Fruit fly (Drosophila melanogaster) whole organism, embryonic: ENCODE measurements around the gene CG43120.

Experiments
- BEAF-32 ChIP-seq: fragments of 200-800 bp; sonication (Bioruptor generic); optimal IDR thresholded peaks from 3 replicates; lab custom pipeline; 2017; ENCODE audit warnings: missing biosample characterization, missing genetic modification characterization, mild to moderate bottlenecking, moderate library complexity, missing genetic modification reagents
- Blimp-1 ChIP-seq: fragments of 200-800 bp; sonication (Bioruptor generic); optimal IDR thresholded peaks from 3 replicates; lab custom pipeline; 2018; ENCODE audit warnings: missing biosample characterization, missing genetic modification characterization, mild to moderate bottlenecking, moderate library complexity, missing genetic modification reagents
- C15 ChIP-seq: fragments of 200-800 bp; sonication (Bioruptor generic); IDR thresholded peaks from 3 replicates; pipeline ENCODE4 v1.3.6; 2022; ENCODE audit warnings: missing biosample characterization, missing genetic modification characterization
- CG11696 ChIP-seq: fragments of 200-800 bp; sonication (Bioruptor generic); IDR thresholded peaks from 2 replicates; pipeline ENCODE4 v1.3.6; 2022; ENCODE audit warnings: missing biosample characterization, missing genetic modification characterization
- CG12104 ChIP-seq: fragments of 200-800 bp; sonication (Bioruptor generic); optimal IDR thresholded peaks from 3 replicates; lab custom pipeline; 2016; ENCODE audit warnings: missing biosample characterization, missing genetic modification characterization
- CG12219 ChIP-seq: fragments of 200-800 bp; sonication (Bioruptor generic); optimal IDR thresholded peaks from 3 replicates; lab custom pipeline; 2018; ENCODE audit warnings: missing biosample characterization, mild to moderate bottlenecking, missing genetic modification characterization
- CG12236 ChIP-seq: fragments of 200-800 bp; sonication (Bioruptor generic); optimal IDR thresholded peaks from 2 replicates; lab custom pipeline; 2016; ENCODE audit warnings: missing biosample characterization, missing genetic modification characterization
- CG12744 ChIP-seq: fragments of 200-800 bp; sonication (Bioruptor generic); optimal IDR thresholded peaks from 2 replicates; lab custom pipeline; 2016; ENCODE audit warnings: missing biosample characterization, missing genetic modification characterization
- CG13775 ChIP-seq: fragments of 200-800 bp; sonication (Bioruptor generic); optimal IDR thresholded peaks from 3 replicates; lab custom pipeline; 2017; ENCODE audit warnings: missing biosample characterization, mild to moderate bottlenecking, missing genetic modification characterization
- CG15269 ChIP-seq: fragments of 200-800 bp; sonication (Bioruptor generic); optimal IDR thresholded peaks from 2 replicates; lab custom pipeline; 2018; ENCODE audit warnings: missing biosample characterization, mild to moderate bottlenecking, missing genetic modification characterization, moderate library complexity
- CG1603 ChIP-seq: fragments of 200-800 bp; sonication (Bioruptor generic); optimal IDR thresholded peaks from 2 replicates; lab custom pipeline; 2019; ENCODE audit warnings: missing biosample characterization, mild to moderate bottlenecking, missing genetic modification characterization, moderate library complexity
- CG18011 ChIP-seq: fragments of 200-800 bp; sonication (Bioruptor generic); optimal IDR thresholded peaks from 2 replicates; lab custom pipeline; 2017; ENCODE audit warnings: missing biosample characterization, missing genetic modification characterization, mild to moderate bottlenecking, moderate library complexity, missing genotype
- CG30403 ChIP-seq: fragments of 200-800 bp; sonication (Bioruptor generic); optimal IDR thresholded peaks from 3 replicates; lab custom pipeline; 2016; ENCODE audit warnings: missing biosample characterization, missing genetic modification characterization
- CG34376 ChIP-seq: fragments of 200-800 bp; sonication (Bioruptor generic); optimal IDR thresholded peaks from 2 replicates; lab custom pipeline; 2018; ENCODE audit warnings: missing biosample characterization, mild to moderate bottlenecking, missing genetic modification characterization
- CG34422 ChIP-seq: fragments of 200-800 bp; sonication (Bioruptor generic); IDR thresholded peaks from 3 replicates; pipeline ENCODE4 v1.3.6; 2022; ENCODE audit warnings: missing biosample characterization, missing genetic modification characterization
- CG42726 ChIP-seq: fragments of 200-800 bp; sonication (Bioruptor generic); IDR thresholded peaks from 2 replicates; pipeline ENCODE4 v1.3.6; 2022; ENCODE audit warnings: missing biosample characterization, missing genetic modification characterization; ENCODE audit not compliant: partially characterized antibody
- CG6175 ChIP-seq: fragments of 200-800 bp; sonication (Bioruptor generic); IDR thresholded peaks from 3 replicates; pipeline ENCODE4 v1.3.6; 2022; ENCODE audit warnings: missing biosample characterization, missing genetic modification characterization
- CG6654 ChIP-seq: fragments of 200-800 bp; sonication (Bioruptor generic); optimal IDR thresholded peaks from 2 replicates; lab custom pipeline; 2017; ENCODE audit warnings: missing biosample characterization, mild to moderate bottlenecking, missing genetic modification characterization
- CG7745 ChIP-seq: fragments of 200-800 bp; sonication (Bioruptor generic); optimal IDR thresholded peaks from 2 replicates; lab custom pipeline; 2018; ENCODE audit warnings: missing biosample characterization, mild to moderate bottlenecking, missing genetic modification characterization, moderate library complexity
- CG8944 ChIP-seq: fragments of 200-800 bp; sonication (Bioruptor generic); optimal IDR thresholded peaks from 3 replicates; lab custom pipeline; 2016; ENCODE audit warnings: missing biosample characterization, missing genetic modification characterization
- Dad ChIP-seq: fragments of 200-800 bp; sonication (Bioruptor generic); optimal IDR thresholded peaks from 3 replicates; lab custom pipeline; 2016; ENCODE audit warnings: missing biosample characterization, missing genetic modification characterization
- Drgx ChIP-seq: fragments of 200-800 bp; sonication (Bioruptor generic); IDR thresholded peaks from 2 replicates; pipeline ENCODE4 v1.3.6; 2022; ENCODE audit warnings: missing biosample characterization, missing genetic modification characterization
- H15 ChIP-seq: fragments of 200-800 bp; sonication (Bioruptor generic); IDR thresholded peaks from 3 replicates; pipeline ENCODE4 v1.3.6; 2022; ENCODE audit warnings: missing biosample characterization, missing genetic modification characterization
- MBD-R2 ChIP-seq: fragments of 200-800 bp; sonication (Bioruptor generic); IDR thresholded peaks from 2 replicates; pipeline ENCODE4 v1.3.6; 2022; ENCODE audit warnings: missing biosample characterization, missing genetic modification characterization
- MTF-1 ChIP-seq: fragments of 200-800 bp; sonication (Bioruptor generic); optimal IDR thresholded peaks from 2 replicates; lab custom pipeline; 2018; ENCODE audit warnings: missing biosample characterization, mild to moderate bottlenecking, missing genetic modification characterization, borderline replicate concordance
- Max ChIP-seq: fragments of 200-800 bp; sonication (Bioruptor generic); optimal IDR thresholded peaks from 2 replicates; lab custom pipeline; 2016; ENCODE audit warnings: missing biosample characterization, mild to moderate bottlenecking, missing genetic modification characterization
- Mrtf ChIP-seq: fragments of 200-800 bp; sonication (Bioruptor generic); IDR thresholded peaks from 3 replicates; pipeline ENCODE4 v1.3.6; 2022; ENCODE audit warnings: missing biosample characterization, missing genetic modification characterization
- Oli ChIP-seq: fragments of 200-800 bp; sonication (Bioruptor generic); optimal IDR thresholded peaks from 2 replicates; lab custom pipeline; 2018; ENCODE audit warnings: missing biosample characterization, mild to moderate bottlenecking, missing genetic modification characterization, moderate library complexity
- Poxn ChIP-seq: fragments of 200-800 bp; sonication (Bioruptor generic); IDR thresholded peaks from 2 replicates; pipeline ENCODE4 v1.3.6; 2022; ENCODE audit warnings: missing biosample characterization, missing genetic modification characterization
- Side ChIP-seq: fragments of 200-800 bp; sonication (Bioruptor generic); optimal IDR thresholded peaks from 2 replicates; lab custom pipeline; 2016; ENCODE audit warnings: missing biosample characterization, missing genetic modification characterization
- Usf ChIP-seq: fragments of 200-800 bp; sonication (Bioruptor generic); optimal IDR thresholded peaks from 2 replicates; lab custom pipeline; 2017; ENCODE audit warnings: missing genotype, missing biosample characterization, missing genetic modification characterization
- Vsx1 ChIP-seq: fragments of 200-800 bp; sonication (Bioruptor generic); optimal IDR thresholded peaks from 2 replicates; lab custom pipeline; 2017; ENCODE audit warnings: missing biosample characterization, mild to moderate bottlenecking, missing genetic modification characterization, missing genetic modification reagents
- al ChIP-seq: fragments of 200-800 bp; sonication (Bioruptor generic); IDR thresholded peaks from 2 replicates; pipeline ENCODE4 v1.3.6; 2022; ENCODE audit warnings: missing biosample characterization, missing genetic modification characterization
- amos ChIP-seq: fragments of 200-800 bp; sonication (Bioruptor generic); IDR thresholded peaks from 2 replicates; pipeline ENCODE4 v1.3.6; 2022; ENCODE audit warnings: missing biosample characterization, missing genetic modification characterization; ENCODE audit not compliant: partially characterized antibody
- ato ChIP-seq: fragments of 200-800 bp; sonication (Bioruptor generic); IDR thresholded peaks from 2 replicates; pipeline ENCODE4 v1.3.6; 2022; ENCODE audit warnings: missing biosample characterization, missing genetic modification characterization; ENCODE audit not compliant: partially characterized antibody
- ci ChIP-seq: fragments of 200-800 bp; sonication (Bioruptor generic); IDR thresholded peaks from 3 replicates; pipeline ENCODE4 v1.3.6; 2022; ENCODE audit warnings: missing biosample characterization, missing genetic modification characterization
- crc ChIP-seq: fragments of 200-800 bp; sonication (Bioruptor generic); optimal IDR thresholded peaks from 2 replicates; lab custom pipeline; 2016; ENCODE audit warnings: missing biosample characterization, missing genetic modification characterization
- dati ChIP-seq: fragments of 200-800 bp; sonication (Bioruptor generic); IDR thresholded peaks from 2 replicates; pipeline ENCODE4 v1.3.6; 2022; ENCODE audit warnings: missing biosample characterization, missing genetic modification characterization
- dysf ChIP-seq: fragments of 200-800 bp; sonication (Bioruptor generic); IDR thresholded peaks from 3 replicates; pipeline ENCODE4 v1.3.6; 2022; ENCODE audit warnings: missing biosample characterization, missing genetic modification characterization
- ems ChIP-seq: fragments of 200-800 bp; sonication (Bioruptor generic); optimal IDR thresholded peaks from 3 replicates; lab custom pipeline; 2016; ENCODE audit warnings: missing biosample characterization, missing genetic modification characterization
- gcm2 ChIP-seq: fragments of 200-800 bp; sonication (Bioruptor generic); optimal IDR thresholded peaks from 2 replicates; lab custom pipeline; 2016; ENCODE audit warnings: missing biosample characterization, missing genetic modification characterization
- h ChIP-seq: fragments of >200 bp; optimal IDR thresholded peaks from 2 replicates; lab custom pipeline; 2017
- jumu ChIP-seq: fragments of 200-800 bp; sonication (Bioruptor generic); optimal IDR thresholded peaks from 3 replicates; lab custom pipeline; 2016; ENCODE audit warnings: missing biosample characterization, missing genetic modification characterization
- lilli ChIP-seq: fragments of 200-800 bp; sonication (Bioruptor generic); optimal IDR thresholded peaks from 3 replicates; lab custom pipeline; 2016; ENCODE audit warnings: missing biosample characterization, missing genetic modification characterization
- mam ChIP-seq: fragments of 200-800 bp; sonication (Bioruptor generic); optimal IDR thresholded peaks from 3 replicates; lab custom pipeline; 2016; ENCODE audit warnings: missing biosample characterization, missing genetic modification characterization
- scrt ChIP-seq: fragments of 200-800 bp; sonication (Bioruptor generic); optimal IDR thresholded peaks from 2 replicates; lab custom pipeline; 2018; ENCODE audit warnings: missing biosample characterization, mild to moderate bottlenecking, missing genetic modification characterization, moderate library complexity
- slp2 ChIP-seq: fragments of 200-800 bp; sonication (Bioruptor generic); optimal IDR thresholded peaks from 2 replicates; lab custom pipeline; 2016; ENCODE audit warnings: missing biosample characterization, missing genetic modification characterization
- stc ChIP-seq: fragments of 200-800 bp; sonication (Bioruptor generic); IDR thresholded peaks from 2 replicates; pipeline ENCODE4 v1.3.6; 2022; ENCODE audit warnings: missing biosample characterization, missing genetic modification characterization
- tio ChIP-seq: fragments of 200-800 bp; sonication (Bioruptor generic); optimal IDR thresholded peaks from 2 replicates; lab custom pipeline; 2017; ENCODE audit warnings: missing biosample characterization, missing genetic modification characterization, inconsistent platforms
- unc-4 ChIP-seq: fragments of 200-800 bp; sonication (Bioruptor generic); IDR thresholded peaks from 2 replicates; pipeline ENCODE4 v1.3.6; 2022; ENCODE audit warnings: missing biosample characterization, missing genetic modification characterization; ENCODE audit not compliant: partially characterized antibody
- vvl ChIP-seq: fragments of 200-800 bp; sonication (Bioruptor generic); IDR thresholded peaks from 2 replicates; pipeline ENCODE4 v1.3.6; 2022; ENCODE audit warnings: missing biosample characterization, missing genetic modification characterization
- z ChIP-seq: fragments of 200-800 bp; sonication (Bioruptor generic); IDR thresholded peaks from 3 replicates; pipeline ENCODE4 v1.3.6; 2022; ENCODE audit warnings: missing biosample characterization, missing genetic modification characterization

The CG43120 gene

dm6 chr3L:14410892-14411291 lies 29.2 kb downstream of the CG43120 start (continued):
- no peak for TF ChIP-seq lilli (GFP tag; lab: Kevin White, UChicago)
- no peak for TF ChIP-seq unc-4
- TF ChIP-seq h (lab: Kevin White, UChicago), result no peak
- TF ChIP-seq al (GFP tag; lab: Robert Waterston, UW), result no peak; the same call in 1 of the 2 replicates
- TF ChIP-seq slp2 (GFP tag; lab: Kevin White, UChicago), result no peak
- no peak for TF ChIP-seq CG15269 (tag; lab: Kevin White, UChicago)
- no peak for TF ChIP-seq CG13775 (GFP tag; lab: Kevin White, UChicago)
- TF ChIP-seq CG12219, result peak; percentile 23
- TF ChIP-seq z (GFP tag; lab: Robert Waterston, UW), result no peak
- peak; percentile 10; the same call in 1 of the 3 replicates for TF ChIP-seq dysf (GFP tag; lab: Robert Waterston, UW)
- no peak for TF ChIP-seq CG18011 (GFP tag; lab: Kevin White, UChicago)
- TF ChIP-seq mam, result no peak
- no peak for TF ChIP-seq ato (GFP tag; lab: Robert Waterston, UW)
- no peak for TF ChIP-seq CG34376 (GFP tag; lab: Kevin White, UChicago)
- no peak for TF ChIP-seq CG1603 (tag; lab: Kevin White, UChicago)
- TF ChIP-seq vvl (GFP tag; lab: Robert Waterston, UW), result no peak
- TF ChIP-seq Vsx1, result peak; percentile 17
- TF ChIP-seq Usf (GFP tag; lab: Kevin White, UChicago), result no peak
- no peak for TF ChIP-seq C15 (GFP tag; lab: Robert Waterston, UW)
- TF ChIP-seq Blimp-1 (GFP tag; lab: Kevin White, UChicago), result no peak
- no peak for TF ChIP-seq CG12744
- no peak for TF ChIP-seq dati (GFP tag; lab: Robert Waterston, UW)
- TF ChIP-seq crc (GFP tag; lab: Kevin White, UChicago), result no peak
- no peak for TF ChIP-seq CG12104 (GFP tag; lab: Kevin White, UChicago)
- TF ChIP-seq Drgx, result peak; percentile 66
- TF ChIP-seq CG6175, result no peak
- TF ChIP-seq ems (GFP tag; lab: Kevin White, UChicago), result no peak
- no peak for TF ChIP-seq CG11696 (GFP tag; lab: Robert Waterston, UW)
- TF ChIP-seq Poxn (GFP tag; lab: Robert Waterston, UW), result no peak
- TF ChIP-seq CG7745 (tag; lab: Kevin White, UChicago), result peak; percentile 26
- no peak for TF ChIP-seq CG6654 (GFP tag; lab: Kevin White, UChicago)
- peak; percentile 14 for TF ChIP-seq MTF-1 (GFP tag; lab: Kevin White, UChicago)
- TF ChIP-seq Max (GFP tag; lab: Kevin White, UChicago), result no peak
- peak; percentile 45; the same call in 1 of the 2 replicates for TF ChIP-seq stc (GFP tag; lab: Robert Waterston, UW)
- no peak for TF ChIP-seq amos (GFP tag; lab: Robert Waterston, UW)
- no peak for TF ChIP-seq Mrtf (GFP tag; lab: Robert Waterston, UW)
- no peak for TF ChIP-seq jumu (GFP tag; lab: Kevin White, UChicago)
- TF ChIP-seq MBD-R2 (GFP tag; lab: Robert Waterston, UW), result peak; percentile 3; the same call in 1 of the 2 replicates
- TF ChIP-seq Dad (GFP tag; lab: Kevin White, UChicago), result no peak
- no peak for TF ChIP-seq tio (GFP tag; lab: Kevin White, UChicago)
- TF ChIP-seq CG8944 (GFP tag; lab: Kevin White, UChicago), result no peak
- TF ChIP-seq CG12236 (GFP tag; lab: Kevin White, UChicago), result no peak
- no peak for TF ChIP-seq gcm2
- no peak for TF ChIP-seq Side
- no peak for TF ChIP-seq scrt
- TF ChIP-seq CG30403 (GFP tag; lab: Kevin White, UChicago), result no peak
- TF ChIP-seq BEAF-32 (GFP tag; lab: Kevin White, UChicago), result no peak
- TF ChIP-seq CG42726, result no peak
- peak; percentile 72 for TF ChIP-seq ci
- TF ChIP-seq Oli (tag; lab: Kevin White, UChicago), result peak; percentile 23
- TF ChIP-seq CG34422 (GFP tag; lab: Robert Waterston, UW), result no peak; the same call in 2 of the 3 replicates
- TF ChIP-seq H15 (GFP tag; lab: Robert Waterston, UW), result 0 out of 3 replicates have a peak, but pooled peaks have one; percentile 23
